Worm (Caenorhabditis elegans) whole organism, late embryonic: ENCODE measurements around the gene col-84.

Experiments used
- C08G9.2 ChIP-seq: sonication (generic microtip); optimal IDR thresholded peaks from 2 replicates; lab custom pipeline; 2016; ENCODE audit warnings: mild to moderate bottlenecking, missing genetic modification characterization, moderate library complexity, missing compliant biosample characterization
- F13H6.1 ChIP-seq: sonication (generic microtip); optimal IDR thresholded peaks from 2 replicates; lab custom pipeline; 2016; ENCODE audit warnings: missing genetic modification characterization, missing compliant biosample characterization
- K02D7.2 ChIP-seq: sonication (generic microtip); optimal IDR thresholded peaks from 2 replicates; lab custom pipeline; 2017; ENCODE audit warnings: mild to moderate bottlenecking, missing genetic modification characterization, missing compliant biosample characterization
- K09A11.1 ChIP-seq: sonication (generic microtip); optimal IDR thresholded peaks from 2 replicates; lab custom pipeline; 2017; ENCODE audit warnings: antibody characterized with exemption, mild to moderate bottlenecking, missing genetic modification characterization, missing compliant biosample characterization; ENCODE audit not compliant: insufficient read depth
- T23F11.4 ChIP-seq: fragments of 200-800 bp; sonication (Bioruptor generic); optimal IDR thresholded peaks from 2 replicates; lab custom pipeline; 2018; ENCODE audit warnings: mild to moderate bottlenecking, missing genetic modification characterization, missing compliant biosample characterization
- Y22D7AL.16 ChIP-seq: sonication (generic microtip); optimal IDR thresholded peaks from 2 replicates; lab custom pipeline; 2016; ENCODE audit warnings: missing genetic modification characterization, missing compliant biosample characterization
- ahr-1 ChIP-seq: sonication (generic microtip); optimal IDR thresholded peaks from 2 replicates; lab custom pipeline; 2016; ENCODE audit warnings: missing genetic modification characterization, missing compliant biosample characterization
- ama-1 ChIP-seq: fragments of 150-350 bp; optimal IDR thresholded peaks from 2 replicates; lab custom pipeline; 2014
- ceh-14 ChIP-seq: sonication (generic microtip); optimal IDR thresholded peaks from 2 replicates; lab custom pipeline; 2016; ENCODE audit warnings: missing genotype, missing genetic modification characterization, missing compliant biosample characterization
- ceh-22 ChIP-seq: sonication (generic microtip); optimal IDR thresholded peaks from 2 replicates; lab custom pipeline; 2017; ENCODE audit warnings: missing biosample characterization, missing genetic modification characterization
- ceh-30 ChIP-seq: fragments of 150-350 bp; optimal IDR thresholded peaks from 2 replicates; lab custom pipeline; 2014; ENCODE audit warnings: missing biosample characterization, missing genetic modification characterization
- ceh-34 ChIP-seq: sonication (generic microtip); optimal IDR thresholded peaks from 2 replicates; lab custom pipeline; 2016; ENCODE audit warnings: mild to moderate bottlenecking, missing genetic modification characterization, missing compliant biosample characterization
- ceh-45 ChIP-seq: fragments of 200-800 bp; sonication (Bioruptor generic); IDR thresholded peaks from 2 replicates; pipeline ENCODE4 v1.3.6; 2022; ENCODE audit warnings: missing genetic modification reagents, missing genetic modification characterization, missing compliant biosample characterization
- ceh-48 ChIP-seq: sonication (generic microtip); optimal IDR thresholded peaks from 2 replicates; lab custom pipeline; 2016; ENCODE audit warnings: missing genetic modification characterization, inconsistent platforms, missing compliant biosample characterization
- ceh-6 ChIP-seq: fragments of 200-800 bp; sonication (Bioruptor generic); optimal IDR thresholded peaks from 2 replicates; lab custom pipeline; 2018; ENCODE audit warnings: mild to moderate bottlenecking, missing genetic modification characterization, missing compliant biosample characterization
- ceh-9 ChIP-seq: sonication (generic microtip); optimal IDR thresholded peaks from 2 replicates; lab custom pipeline; 2016; ENCODE audit warnings: mild to moderate bottlenecking, missing genetic modification characterization, inconsistent platforms, missing compliant biosample characterization
- che-1 ChIP-seq: sonication (generic microtip); optimal IDR thresholded peaks from 2 replicates; lab custom pipeline; 2016; ENCODE audit warnings: mild to moderate bottlenecking, missing genetic modification characterization, missing compliant biosample characterization
- dve-1 ChIP-seq: sonication (generic microtip); optimal IDR thresholded peaks from 2 replicates; lab custom pipeline; 2017; ENCODE audit warnings: antibody characterized with exemption, mild to moderate bottlenecking, missing genetic modification characterization, missing compliant biosample characterization
- elt-4 ChIP-seq: sonication (generic microtip); optimal IDR thresholded peaks from 2 replicates; lab custom pipeline; 2016; ENCODE audit warnings: missing genetic modification characterization, missing compliant biosample characterization
- eyg-1 ChIP-seq: sonication (generic microtip); optimal IDR thresholded peaks from 2 replicates; lab custom pipeline; 2016; ENCODE audit warnings: missing genotype, missing genetic modification characterization, missing compliant biosample characterization
- fkh-10 ChIP-seq: fragments of 150-350 bp; optimal IDR thresholded peaks from 2 replicates; lab custom pipeline; 2014; ENCODE audit warnings: missing biosample characterization, missing genetic modification reagents, missing genetic modification characterization
- hlh-15 ChIP-seq: sonication (generic microtip); optimal IDR thresholded peaks from 2 replicates; lab custom pipeline; 2016; ENCODE audit warnings: missing genetic modification characterization, missing compliant biosample characterization
- hlh-6 ChIP-seq: sonication (generic microtip); optimal IDR thresholded peaks from 2 replicates; lab custom pipeline; 2016; ENCODE audit warnings: missing genotype, missing genetic modification characterization, missing compliant biosample characterization
- lim-6 ChIP-seq: sonication (generic microtip); optimal IDR thresholded peaks from 2 replicates; lab custom pipeline; 2016; ENCODE audit warnings: missing genetic modification characterization, missing compliant biosample characterization
- mec-3 ChIP-seq: sonication (generic microtip); optimal IDR thresholded peaks from 2 replicates; lab custom pipeline; 2016; ENCODE audit warnings: borderline replicate concordance, missing genetic modification characterization, missing compliant biosample characterization
- nfya-1 ChIP-seq: sonication (generic microtip); optimal IDR thresholded peaks from 2 replicates; lab custom pipeline; 2017; ENCODE audit warnings: missing genetic modification characterization, mild to moderate bottlenecking, missing compliant biosample characterization, antibody characterized with exemption, moderate library complexity
- nhr-11 ChIP-seq: fragments of 150-350 bp; optimal IDR thresholded peaks from 2 replicates; lab custom pipeline; 2014; ENCODE audit warnings: missing biosample characterization, missing genetic modification characterization
- npax-4 ChIP-seq: sonication (generic microtip); optimal IDR thresholded peaks from 2 replicates; lab custom pipeline; 2016; ENCODE audit warnings: missing genetic modification characterization, missing compliant biosample characterization
- odd-2 ChIP-seq: sonication (generic microtip); optimal IDR thresholded peaks from 2 replicates; lab custom pipeline; 2017; ENCODE audit warnings: antibody characterized with exemption, mild to moderate bottlenecking, missing genetic modification characterization, missing compliant biosample characterization
- pag-3 ChIP-seq: sonication (generic microtip); optimal IDR thresholded peaks from 2 replicates; lab custom pipeline; 2016; ENCODE audit warnings: missing compliant biosample characterization, missing genetic modification characterization, borderline replicate concordance
- pat-9 ChIP-seq: fragments of 200-800 bp; sonication (Bioruptor generic); optimal IDR thresholded peaks from 2 replicates; lab custom pipeline; 2018; ENCODE audit warnings: mild to moderate bottlenecking, missing genetic modification characterization, moderate library complexity, missing compliant biosample characterization
- pax-1 ChIP-seq: fragments of 150-350 bp; optimal IDR thresholded peaks from 2 replicates; lab custom pipeline; 2014; ENCODE audit warnings: missing biosample characterization, missing genetic modification characterization
- pqm-1 ChIP-seq: sonication (generic microtip); optimal IDR thresholded peaks from 2 replicates; lab custom pipeline; 2016; ENCODE audit warnings: missing genetic modification characterization, missing compliant biosample characterization
- pros-1 ChIP-seq: fragments of 150-350 bp; optimal IDR thresholded peaks from 2 replicates; lab custom pipeline; 2014; ENCODE audit warnings: missing biosample characterization, missing genetic modification reagents, missing genetic modification characterization
- ref-2 ChIP-seq: sonication (generic microtip); optimal IDR thresholded peaks from 2 replicates; lab custom pipeline; 2016; ENCODE audit warnings: missing genetic modification characterization, missing compliant biosample characterization
- sdc-2 ChIP-seq: sonication (generic microtip); optimal IDR thresholded peaks from 2 replicates; lab custom pipeline; 2016; ENCODE audit warnings: missing genotype, missing genetic modification characterization, missing compliant biosample characterization
- sox-4 ChIP-seq: sonication (generic microtip); optimal IDR thresholded peaks from 2 replicates; lab custom pipeline; 2017; ENCODE audit warnings: mild to moderate bottlenecking, missing genetic modification characterization, inconsistent platforms, missing compliant biosample characterization
- syd-9 ChIP-seq: sonication (generic microtip); optimal IDR thresholded peaks from 2 replicates; lab custom pipeline; 2016; ENCODE audit warnings: mild to moderate bottlenecking, missing genetic modification characterization, moderate library complexity, missing compliant biosample characterization
- ttx-3 ChIP-seq: sonication (generic microtip); optimal IDR thresholded peaks from 2 replicates; lab custom pipeline; 2016; ENCODE audit warnings: missing genetic modification reagents, missing genetic modification characterization, missing compliant biosample characterization
- unc-3 ChIP-seq, 2 experiments: fragments of 200-800 bp in 1 of 2; sonication (Bioruptor generic) in 1 of 2; sonication (generic microtip) in 1 of 2; conservative IDR thresholded peaks in 1 of 2; optimal IDR thresholded peaks in 1 of 2; 2 replicates each; pipeline versions ENCODE4 v1.3.6 to Lab custom; 2016 to 2022; ENCODE audit warnings: missing compliant biosample characterization in 2 of 2, missing genetic modification characterization in 2 of 2, missing genetic modification reagents in 1 of 2
- unc-55 ChIP-seq: sonication (generic microtip); optimal IDR thresholded peaks from 2 replicates; lab custom pipeline; 2017; ENCODE audit warnings: missing biosample characterization, missing genetic modification reagents, missing genetic modification characterization
- unc-86 ChIP-seq: sonication (generic microtip); optimal IDR thresholded peaks from 2 replicates; lab custom pipeline; 2016; ENCODE audit warnings: missing genetic modification characterization, missing compliant biosample characterization

col-84 gene

ce11 chrII:11844072-11844471, 24.3 kb upstream of the col-84 start:
- TF ChIP-seq dve-1 (no peak), pqm-1 (no peak), unc-86 (no peak), ceh-45 (no peak), ref-2 (tag; lab: Kevin White, UChicago) (no peak), unc-55 (GFP tag; lab: Kevin White, UChicago) (no peak), C08G9.2 (no peak), ahr-1 (tag; lab: Kevin White, UChicago) (no peak), syd-9 (no peak), pros-1 (no peak), hlh-6 (tag; lab: Kevin White, UChicago) (no peak), lim-6 (tag; lab: Kevin White, UChicago) (no peak), K09A11.1 (tag; lab: Kevin White, UChicago) (no peak), fkh-10 (no peak), ttx-3 (no peak), ceh-48 (no peak), pat-9 (tag; lab: Kevin White, UChicago) (no peak), npax-4 (tag; lab: Kevin White, UChicago) (no peak), elt-4 (tag; lab: Kevin White, UChicago) (no peak)

- TF ChIP-seq sdc-2 (tag; lab: Kevin White, UChicago) (peak; percentile 7), mec-3 (tag; lab: Kevin White, UChicago) (no peak)
Observed at ce11 chrII:11844984-11845383, 23.4 kb upstream of the col-84 start.

ce11 chrII:11845954-11846353, 22.4 kb upstream of the col-84 start:
- no peak for TF ChIP-seq ama-1 (lab: Kevin White, UChicago)
- TF ChIP-seq ceh-30: no peak
- no peak for TF ChIP-seq ahr-1 (tag; lab: Kevin White, UChicago)
- no peak for TF ChIP-seq pag-3 (tag; lab: Kevin White, UChicago)
- no peak for TF ChIP-seq hlh-15 (tag; lab: Kevin White, UChicago)
- no peak for TF ChIP-seq T23F11.4 (GFP tag; lab: Kevin White, UChicago)
- TF ChIP-seq eyg-1 (tag; lab: Kevin White, UChicago): no peak

- TF ChIP-seq mec-3 (tag; lab: Kevin White, UChicago): no peak
- TF ChIP-seq sox-4 (tag; lab: Kevin White, UChicago): no peak
- TF ChIP-seq pros-1: no peak
- TF ChIP-seq ceh-22: no peak
- no peak for TF ChIP-seq ama-1 (lab: Kevin White, UChicago)
- no peak for TF ChIP-seq T23F11.4 (GFP tag; lab: Kevin White, UChicago)
- TF ChIP-seq F13H6.1 (tag; lab: Kevin White, UChicago): no peak
- no peak for TF ChIP-seq ceh-34 (tag; lab: Kevin White, UChicago)
- no peak for TF ChIP-seq che-1 (tag; lab: Kevin White, UChicago)
- no peak for TF ChIP-seq unc-3 (GFP tag; conservative IDR thresholded peaks at IDR 0.05; lab: Robert Waterston, UW)
- TF ChIP-seq unc-3 (tag; optimal IDR thresholded peaks at IDR 0.05; lab: Kevin White, UChicago): no peak
- no peak for TF ChIP-seq Y22D7AL.16 (tag; lab: Kevin White, UChicago)
- no peak for TF ChIP-seq unc-55 (GFP tag; lab: Kevin White, UChicago)
- no peak for TF ChIP-seq hlh-6 (tag; lab: Kevin White, UChicago)
Observed at ce11 chrII:11849572-11849971, 18.8 kb upstream of the col-84 start.

- TF ChIP-seq ceh-6 (GFP tag; lab: Kevin White, UChicago): no peak
- TF ChIP-seq ceh-45: no peak
- no peak for TF ChIP-seq unc-3 (GFP tag; conservative IDR thresholded peaks at IDR 0.05; lab: Robert Waterston, UW)
- TF ChIP-seq unc-3 (tag; optimal IDR thresholded peaks at IDR 0.05; lab: Kevin White, UChicago): no peak
- TF ChIP-seq nhr-11 (tag; lab: Kevin White, UChicago): no peak
- no peak for TF ChIP-seq K02D7.2 (tag; lab: Kevin White, UChicago)
- TF ChIP-seq hlh-15 (tag; lab: Kevin White, UChicago): no peak
- TF ChIP-seq lim-6 (tag; lab: Kevin White, UChicago): no peak
- TF ChIP-seq npax-4 (tag; lab: Kevin White, UChicago): no peak
- no peak for TF ChIP-seq odd-2 (tag; lab: Kevin White, UChicago)
- no peak for TF ChIP-seq Y22D7AL.16 (tag; lab: Kevin White, UChicago)
- no peak for TF ChIP-seq pqm-1
- TF ChIP-seq pax-1 (tag; lab: Kevin White, UChicago): no peak
- no peak for TF ChIP-seq pag-3 (tag; lab: Kevin White, UChicago)
- TF ChIP-seq ceh-14: no peak
- no peak for TF ChIP-seq ama-1 (lab: Kevin White, UChicago)
- TF ChIP-seq nfya-1 (tag; lab: Kevin White, UChicago): no peak
- TF ChIP-seq hlh-6 (tag; lab: Kevin White, UChicago): no peak
- TF ChIP-seq ceh-9: no peak
Observed at ce11 chrII:11852191-11852901, 16.0 kb upstream of the col-84 start.
